Worm (Caenorhabditis elegans): Measurements from ENCODE around the gene nep-25.
"Not testable (repeated sequence)": the region's sequence is repeated elsewhere in the genome, so short reads cannot be mapped to it uniquely, and the experiment has no call there.

The nep-25 gene

ce11 chrII:5874130-5874529 is 32.1 kb downstream of the nep-25 start:
- TF ChIP-seq ztf-23 (GFP tag; IDR thresholded peaks at IDR 0.05) (no peak), T22C8.4 (GFP tag; IDR thresholded peaks at IDR 0.05) (no peak), ref-1 (GFP tag; conservative IDR thresholded peaks at IDR 0.05) (no peak), klf-2 (GFP tag; conservative IDR thresholded peaks at IDR 0.05) (no peak)

- TF ChIP-seq med-1 (GFP tag; optimal IDR thresholded peaks at IDR 0.05; ENCODE audit: insufficient read depth) (no peak), tab-1 (GFP tag; IDR thresholded peaks at IDR 0.05) (no peak), klf-2 (GFP tag; conservative IDR thresholded peaks at IDR 0.05) (no peak), ztf-23 (GFP tag; IDR thresholded peaks at IDR 0.05) (no peak), ztf-29 (GFP tag; IDR thresholded peaks at IDR 0.05) (no peak), T22C8.4 (GFP tag; IDR thresholded peaks at IDR 0.05) (no peak), flt-1 (GFP tag; IDR thresholded peaks at IDR 0.05) (no peak)
Measured at ce11 chrII:5876053-5876452, 34.0 kb downstream of the nep-25 start, which contains the start of gene F55C12.6. Gene F55C12.6, minus strand, starts transcription at chrII:5876153.

ce11 chrII:5876511-5876910 is 34.5 kb downstream of the nep-25 start, which contains the start of gene F55C12.2:
Gene F55C12.2, plus strand, starts transcription at chrII:5876811.
- not testable (repeated sequence) for TF ChIP-seq med-1 (GFP tag; optimal IDR thresholded peaks at IDR 0.05; ENCODE audit: insufficient read depth); klf-2 (GFP tag; conservative IDR thresholded peaks at IDR 0.05); ztf-29 (GFP tag; IDR thresholded peaks at IDR 0.05)

ce11 chrII:5880677-5881076 is 38.6 kb downstream of the nep-25 start:
- no peak for TF ChIP-seq ztf-23 (GFP tag; IDR thresholded peaks at IDR 0.05)
- TF ChIP-seq ztf-29 (GFP tag; IDR thresholded peaks at IDR 0.05), result no peak
- no peak for TF ChIP-seq ref-1 (GFP tag; conservative IDR thresholded peaks at IDR 0.05)
- no peak for TF ChIP-seq T22C8.4 (GFP tag; IDR thresholded peaks at IDR 0.05)
- no peak for TF ChIP-seq cog-1 (tag; optimal IDR thresholded peaks at IDR 0.05)
- TF ChIP-seq flt-1 (GFP tag; IDR thresholded peaks at IDR 0.05), result no peak
- no peak for TF ChIP-seq tab-1 (GFP tag; IDR thresholded peaks at IDR 0.05)

ce11 chrII:5884252-5884651 is 42.2 kb downstream of the nep-25 start, which contains the start of gene rfip-1:
Gene rfip-1, plus strand, starts transcription at chrII:5884552.
- no peak for TF ChIP-seq med-1 (GFP tag; optimal IDR thresholded peaks at IDR 0.05; ENCODE audit: insufficient read depth)
- no peak for TF ChIP-seq flt-1 (GFP tag; IDR thresholded peaks at IDR 0.05)
- TF ChIP-seq ref-1 (GFP tag; conservative IDR thresholded peaks at IDR 0.05), result no peak
- TF ChIP-seq klf-2 (GFP tag; conservative IDR thresholded peaks at IDR 0.05), result no peak
- no peak for TF ChIP-seq cog-1 (tag; optimal IDR thresholded peaks at IDR 0.05)
- no peak for TF ChIP-seq ztf-23 (GFP tag; IDR thresholded peaks at IDR 0.05)
- TF ChIP-seq T22C8.4 (GFP tag; IDR thresholded peaks at IDR 0.05), result no peak
- TF ChIP-seq tab-1 (GFP tag; IDR thresholded peaks at IDR 0.05), result no peak
- TF ChIP-seq ztf-29 (GFP tag; IDR thresholded peaks at IDR 0.05), result no peak

- no peak for TF ChIP-seq ztf-23 (GFP tag; IDR thresholded peaks at IDR 0.05)
- TF ChIP-seq ztf-29 (GFP tag; IDR thresholded peaks at IDR 0.05), result no peak
- no peak for TF ChIP-seq klf-2 (GFP tag; conservative IDR thresholded peaks at IDR 0.05)
- no peak for TF ChIP-seq ref-1 (GFP tag; conservative IDR thresholded peaks at IDR 0.05)
- TF ChIP-seq cog-1 (tag; optimal IDR thresholded peaks at IDR 0.05), result no peak
- no peak for TF ChIP-seq med-1 (GFP tag; optimal IDR thresholded peaks at IDR 0.05; ENCODE audit: insufficient read depth)
- TF ChIP-seq tab-1 (GFP tag; IDR thresholded peaks at IDR 0.05), result no peak
- no peak for TF ChIP-seq flt-1 (GFP tag; IDR thresholded peaks at IDR 0.05)
- no peak for TF ChIP-seq T22C8.4 (GFP tag; IDR thresholded peaks at IDR 0.05)
Measured at ce11 chrII:5885966-5886621, 44.1 kb downstream of the nep-25 start.

ce11 chrII:5889417-5890139 is 47.5 kb downstream of the nep-25 start:
- TF ChIP-seq T22C8.4 (GFP tag; IDR thresholded peaks at IDR 0.05) (no peak), ref-1 (GFP tag; conservative IDR thresholded peaks at IDR 0.05) (no peak), ztf-29 (GFP tag; IDR thresholded peaks at IDR 0.05) (no peak), tab-1 (GFP tag; IDR thresholded peaks at IDR 0.05) (no peak)

ce11 chrII:5892813-5893212 is 50.8 kb downstream of the nep-25 start:
- TF ChIP-seq klf-2 (GFP tag; conservative IDR thresholded peaks at IDR 0.05) (no peak), ztf-23 (GFP tag; IDR thresholded peaks at IDR 0.05) (no peak), cog-1 (tag; optimal IDR thresholded peaks at IDR 0.05) (no peak), ztf-29 (GFP tag; IDR thresholded peaks at IDR 0.05) (no peak), flt-1 (GFP tag; IDR thresholded peaks at IDR 0.05) (no peak), tab-1 (GFP tag; IDR thresholded peaks at IDR 0.05) (no peak), med-1 (GFP tag; optimal IDR thresholded peaks at IDR 0.05; ENCODE audit: insufficient read depth) (no peak), ref-1 (GFP tag; conservative IDR thresholded peaks at IDR 0.05) (no peak), T22C8.4 (GFP tag; IDR thresholded peaks at IDR 0.05) (no peak)

All from whole organism, midembryonic.